Fruit fly (Drosophila melanogaster) whole organism, embryonic: ENCODE results near the gene UbcE2H.

Experiments used
- CG10267 ChIP-seq: fragments of 200-800 bp; sonication (Bioruptor generic); optimal IDR thresholded peaks from 2 replicates; lab custom pipeline; 2018; ENCODE audit warnings: missing biosample characterization, mild to moderate bottlenecking, missing genetic modification characterization, moderate library complexity
- CG10321 ChIP-seq: fragments of 200-800 bp; sonication (Bioruptor generic); IDR thresholded peaks from 2 replicates; pipeline ENCODE4 v1.3.6; 2022; ENCODE audit warnings: missing biosample characterization, missing genetic modification characterization
- CG10654 ChIP-seq: fragments of 200-800 bp; sonication (Bioruptor generic); optimal IDR thresholded peaks from 2 replicates; lab custom pipeline; 2016; ENCODE audit warnings: missing biosample characterization, missing genetic modification characterization
- CG11085 ChIP-seq: fragments of 200-800 bp; sonication (Bioruptor generic); IDR thresholded peaks from 2 replicates; pipeline ENCODE4 v1.3.6; 2022; ENCODE audit warnings: missing biosample characterization, missing genetic modification characterization
- CG11695 ChIP-seq: fragments of 200-800 bp; sonication (Bioruptor generic); IDR thresholded peaks from 3 replicates; pipeline ENCODE4 v1.3.6; 2022; ENCODE audit warnings: missing biosample characterization, missing genetic modification characterization
- CG12236 ChIP-seq: fragments of 200-800 bp; sonication (Bioruptor generic); optimal IDR thresholded peaks from 2 replicates; lab custom pipeline; 2016; ENCODE audit warnings: missing biosample characterization, missing genetic modification characterization
- CG15011 ChIP-seq: fragments of 200-800 bp; sonication (Bioruptor generic); optimal IDR thresholded peaks from 3 replicates; lab custom pipeline; 2018; ENCODE audit warnings: missing biosample characterization, mild to moderate bottlenecking, missing genetic modification characterization
- CG1603 ChIP-seq: fragments of 200-800 bp; sonication (Bioruptor generic); optimal IDR thresholded peaks from 2 replicates; lab custom pipeline; 2019; ENCODE audit warnings: missing biosample characterization, mild to moderate bottlenecking, missing genetic modification characterization, moderate library complexity
- CG16779 ChIP-seq: fragments of 200-800 bp; sonication (Bioruptor generic); IDR thresholded peaks from 2 replicates; pipeline ENCODE4 v1.3.6; 2022; ENCODE audit warnings: missing biosample characterization, missing genetic modification characterization
- CG17186 ChIP-seq: fragments of 200-800 bp; sonication (Bioruptor generic); optimal IDR thresholded peaks from 3 replicates; lab custom pipeline; 2017; ENCODE audit warnings: missing biosample characterization, missing genetic modification reagents, missing genetic modification characterization
- CG17359 ChIP-seq: fragments of 200-800 bp; sonication (Bioruptor generic); optimal IDR thresholded peaks from 3 replicates; lab custom pipeline; 2018; ENCODE audit warnings: missing biosample characterization, mild to moderate bottlenecking, missing genetic modification characterization, moderate library complexity
- CG2202 ChIP-seq: fragments of 200-800 bp; sonication (Bioruptor generic); optimal IDR thresholded peaks from 2 replicates; lab custom pipeline; 2018; ENCODE audit warnings: missing biosample characterization, mild to moderate bottlenecking, missing genetic modification characterization
- CG32772 ChIP-seq: fragments of 200-800 bp; sonication (Bioruptor generic); IDR thresholded peaks from 2 replicates; pipeline ENCODE4 v1.3.6; 2022; ENCODE audit warnings: missing biosample characterization, missing genetic modification characterization
- CG4424 ChIP-seq: fragments of 200-800 bp; sonication (Bioruptor generic); optimal IDR thresholded peaks from 3 replicates; lab custom pipeline; 2016; ENCODE audit warnings: missing biosample characterization, missing genetic modification characterization
- CG6654 ChIP-seq: fragments of 200-800 bp; sonication (Bioruptor generic); optimal IDR thresholded peaks from 2 replicates; lab custom pipeline; 2017; ENCODE audit warnings: missing biosample characterization, mild to moderate bottlenecking, missing genetic modification characterization
- CG6765 ChIP-seq: fragments of 200-800 bp; sonication (Bioruptor generic); optimal IDR thresholded peaks from 3 replicates; lab custom pipeline; 2017; ENCODE audit warnings: missing biosample characterization, mild to moderate bottlenecking, missing genetic modification characterization
- CG7271 ChIP-seq: fragments of 200-800 bp; sonication (Bioruptor generic); optimal IDR thresholded peaks from 2 replicates; lab custom pipeline; 2018; ENCODE audit warnings: missing biosample characterization, mild to moderate bottlenecking, missing genetic modification characterization, moderate library complexity
- CG7372 ChIP-seq: fragments of 200-800 bp; sonication (Bioruptor generic); IDR thresholded peaks from 2 replicates; pipeline ENCODE4 v1.3.6; 2022; ENCODE audit warnings: missing biosample characterization, missing genetic modification characterization
- CG8281 ChIP-seq: fragments of 200-800 bp; sonication (Bioruptor generic); optimal IDR thresholded peaks from 2 replicates; lab custom pipeline; 2018; ENCODE audit warnings: missing biosample characterization, mild to moderate bottlenecking, missing genetic modification characterization, moderate library complexity
- CG8478 ChIP-seq: fragments of >200 bp; optimal IDR thresholded peaks from 2 replicates; lab custom pipeline; 2018
- Deaf1 ChIP-seq: fragments of 200-800 bp; optimal IDR thresholded peaks from 3 replicates; lab custom pipeline; 2019; ENCODE audit warnings: missing biosample characterization, mild to moderate bottlenecking, missing genetic modification characterization, moderate library complexity
- Dip2 ChIP-seq: fragments of 200-800 bp; sonication (Bioruptor generic); IDR thresholded peaks from 2 replicates; pipeline ENCODE4 v1.3.6; 2022; ENCODE audit warnings: missing biosample characterization, missing genetic modification characterization
- Dip3 ChIP-seq: fragments of 200-800 bp; sonication (Bioruptor generic); optimal IDR thresholded peaks from 3 replicates; lab custom pipeline; 2016; ENCODE audit warnings: missing biosample characterization, missing genetic modification characterization
- Dp ChIP-seq: fragments of 200-800 bp; sonication (Bioruptor generic); optimal IDR thresholded peaks from 2 replicates; lab custom pipeline; 2018; ENCODE audit warnings: missing biosample characterization, mild to moderate bottlenecking, missing genetic modification characterization, moderate library complexity
- E2f1 ChIP-seq: fragments of 200-800 bp; sonication (Bioruptor generic); IDR thresholded peaks from 2 replicates; pipeline ENCODE4 v1.3.6; 2022; ENCODE audit warnings: missing biosample characterization, missing genetic modification characterization
- H2.0 ChIP-seq: fragments of 200-800 bp; sonication (Bioruptor generic); IDR thresholded peaks from 2 replicates; pipeline ENCODE4 v1.3.6; 2022; ENCODE audit warnings: missing biosample characterization, missing genetic modification characterization
- HLH4C ChIP-seq: fragments of 200-800 bp; sonication (Bioruptor generic); IDR thresholded peaks from 3 replicates; pipeline ENCODE4 v1.3.6; 2022; ENCODE audit warnings: missing biosample characterization, missing genetic modification characterization; ENCODE audit not compliant: partially characterized antibody
- HLH54F ChIP-seq: fragments of 200-800 bp; sonication (Bioruptor generic); optimal IDR thresholded peaks from 3 replicates; lab custom pipeline; 2016; ENCODE audit warnings: missing biosample characterization, missing genetic modification characterization
- Hmx ChIP-seq: fragments of 200-800 bp; sonication (Bioruptor generic); optimal IDR thresholded peaks from 2 replicates; lab custom pipeline; 2016; ENCODE audit warnings: missing biosample characterization, missing genetic modification characterization
- Jarid2 ChIP-seq: fragments of 200-800 bp; sonication (Bioruptor generic); optimal IDR thresholded peaks from 3 replicates; lab custom pipeline; 2017; ENCODE audit warnings: mild to moderate bottlenecking, missing biosample characterization, missing genetic modification reagents, missing genetic modification characterization
- NC2α ChIP-seq: fragments of 200-800 bp; sonication (Bioruptor generic); optimal IDR thresholded peaks from 2 replicates; lab custom pipeline; 2016; ENCODE audit warnings: missing biosample characterization, missing genetic modification characterization
- Nf-YB ChIP-seq: fragments of 200-800 bp; sonication (Bioruptor generic); optimal IDR thresholded peaks from 3 replicates; lab custom pipeline; 2019; ENCODE audit warnings: missing biosample characterization, mild to moderate bottlenecking, missing genetic modification characterization, moderate library complexity
- ase ChIP-seq: fragments of 200-800 bp; sonication (Bioruptor generic); IDR thresholded peaks from 3 replicates; pipeline ENCODE4 v1.3.6; 2022; ENCODE audit warnings: missing biosample characterization, missing genetic modification characterization
- chn ChIP-seq: fragments of 200-800 bp; sonication (Bioruptor generic); optimal IDR thresholded peaks from 2 replicates; lab custom pipeline; 2016; ENCODE audit warnings: missing biosample characterization, missing genetic modification characterization
- dan ChIP-seq: fragments of 200-800 bp; sonication (Bioruptor generic); IDR thresholded peaks from 2 replicates; pipeline ENCODE4 v1.3.6; 2022; ENCODE audit warnings: missing biosample characterization, missing genetic modification characterization
- dimm ChIP-seq: fragments of 200-800 bp; sonication (Bioruptor generic); IDR thresholded peaks from 2 replicates; pipeline ENCODE4 v1.3.6; 2022; ENCODE audit warnings: missing biosample characterization, missing genetic modification characterization
- ftz-f1 ChIP-seq: fragments of 200-800 bp; sonication (Bioruptor generic); optimal IDR thresholded peaks from 2 replicates; lab custom pipeline; 2016; ENCODE audit warnings: missing biosample characterization, missing genetic modification characterization
- gfzf ChIP-seq: fragments of 200-800 bp; sonication (Bioruptor generic); optimal IDR thresholded peaks from 2 replicates; lab custom pipeline; 2016; ENCODE audit warnings: missing biosample characterization, mild to moderate bottlenecking, missing genetic modification characterization, moderate library complexity
- h ChIP-seq: fragments of >200 bp; optimal IDR thresholded peaks from 2 replicates; lab custom pipeline; 2017
- hkb ChIP-seq, 2 experiments: fragments of 200-800 bp in 1 of 2; fragments of >200 bp in 1 of 2; sonication (Bioruptor generic) in 1 of 2; IDR thresholded peaks in 1 of 2; optimal IDR thresholded peaks in 1 of 2; 2 replicates each; pipeline versions ENCODE4 v1.3.6 to Lab custom; 2017 to 2022; ENCODE audit warnings: missing biosample characterization in 1 of 2, missing genetic modification characterization in 1 of 2
- inv ChIP-seq: fragments of 200-800 bp; sonication (Bioruptor generic); IDR thresholded peaks from 2 replicates; pipeline ENCODE4 v1.3.6; 2022; ENCODE audit warnings: missing biosample characterization, missing genetic modification characterization; ENCODE audit not compliant: partially characterized antibody
- jing ChIP-seq: fragments of 200-800 bp; sonication (Bioruptor generic); optimal IDR thresholded peaks from 2 replicates; lab custom pipeline; 2018; ENCODE audit warnings: missing biosample characterization, mild to moderate bottlenecking, missing genetic modification characterization
- lola ChIP-seq, 3 experiments: fragments of >200 bp in 2 of 3; fragments of 200-800 bp in 1 of 3; sonication (Bioruptor generic) in 1 of 3; optimal IDR thresholded peaks; 2 replicates each; lab custom pipeline; 2017 to 2019; ENCODE audit warnings: missing biosample characterization in 3 of 3, missing genetic modification characterization in 3 of 3, mild to moderate bottlenecking in 1 of 3, moderate library complexity in 1 of 3
- mam ChIP-seq: fragments of 200-800 bp; sonication (Bioruptor generic); optimal IDR thresholded peaks from 3 replicates; lab custom pipeline; 2016; ENCODE audit warnings: missing biosample characterization, missing genetic modification characterization
- onecut ChIP-seq: fragments of 200-800 bp; sonication (Bioruptor generic); IDR thresholded peaks from 2 replicates; pipeline ENCODE4 v1.3.6; 2022; ENCODE audit warnings: missing biosample characterization, missing genetic modification characterization
- pho ChIP-seq: fragments of 200-800 bp; sonication (Bioruptor generic); optimal IDR thresholded peaks from 2 replicates; lab custom pipeline; 2016; ENCODE audit warnings: missing biosample characterization, missing genetic modification characterization
- slp2 ChIP-seq: fragments of 200-800 bp; sonication (Bioruptor generic); optimal IDR thresholded peaks from 2 replicates; lab custom pipeline; 2016; ENCODE audit warnings: missing biosample characterization, missing genetic modification characterization
- unpg ChIP-seq: fragments of 200-800 bp; sonication (Bioruptor generic); optimal IDR thresholded peaks from 3 replicates; lab custom pipeline; 2018; ENCODE audit warnings: missing biosample characterization, mild to moderate bottlenecking, missing genetic modification characterization, moderate library complexity
- vfl ChIP-seq: fragments of 200-800 bp; sonication (Bioruptor generic); optimal IDR thresholded peaks from 2 replicates; lab custom pipeline; 2016; ENCODE audit warnings: missing biosample characterization, missing genetic modification characterization
- wor ChIP-seq: fragments of 200-800 bp; sonication (Bioruptor generic); IDR thresholded peaks from 2 replicates; pipeline ENCODE4 v1.3.6; 2022; ENCODE audit warnings: missing biosample characterization, missing genetic modification characterization

The UbcE2H gene

DNA sequence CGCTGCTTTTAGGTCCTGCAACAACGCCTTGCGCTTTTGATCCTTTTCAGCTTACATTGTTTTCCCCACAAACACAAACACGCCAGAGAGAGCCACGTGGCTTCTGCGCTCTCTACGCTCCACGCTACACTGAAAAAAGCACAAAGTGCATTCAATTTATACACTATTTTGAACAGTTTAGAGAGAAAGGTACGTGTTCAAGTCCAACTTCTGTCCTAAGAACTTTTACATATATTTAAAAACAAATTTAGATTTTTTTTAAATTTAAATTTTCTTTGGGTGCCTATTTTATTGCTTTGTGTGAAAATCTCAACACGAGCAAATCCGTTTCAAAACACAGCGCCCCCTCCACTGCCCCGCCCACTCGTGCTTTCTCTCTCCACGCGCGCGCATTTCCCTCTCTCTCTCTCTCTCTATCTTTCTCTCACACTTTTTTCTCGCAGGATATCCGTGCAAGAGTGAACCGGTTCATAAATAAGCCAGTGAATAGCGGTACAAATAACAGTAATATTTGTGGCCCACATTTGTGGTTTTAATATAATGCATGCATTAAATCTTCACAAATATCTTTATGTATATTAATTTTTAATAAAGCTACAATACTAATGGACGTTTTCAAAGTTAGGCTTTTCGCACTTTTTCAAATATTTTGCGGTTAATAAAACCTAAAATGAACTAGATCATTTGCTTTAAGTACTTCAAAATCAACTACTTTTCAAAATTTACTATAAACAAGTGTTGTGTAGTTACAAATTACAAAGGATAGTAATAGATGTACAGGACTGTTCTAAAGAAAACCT is 6.4 kb upstream of the UbcE2H start (continued):
- peak; percentile 51 for TF ChIP-seq CG1603 (tag; lab: Kevin White, UChicago)
- peak; percentile 76 for TF ChIP-seq wor (GFP tag; lab: Robert Waterston, UW)
- peak; percentile 21 for TF ChIP-seq CG8281 (tag; lab: Kevin White, UChicago)
- peak; percentile 63 for TF ChIP-seq Nf-YB (GFP tag; lab: Kevin White, UChicago)
- TF ChIP-seq CG6765 (GFP tag; lab: Kevin White, UChicago), result peak; percentile 70
- TF ChIP-seq dan (GFP tag; lab: Robert Waterston, UW), result no peak
- TF ChIP-seq pho (GFP tag; lab: Kevin White, UChicago), result peak; percentile 28
- TF ChIP-seq Dip3 (GFP tag; lab: Kevin White, UChicago), result peak; percentile 42
- TF ChIP-seq Deaf1, result peak; percentile 57
- TF ChIP-seq dimm, result 0 out of 2 replicates have a peak, but pooled peaks have one; percentile 48
- no peak for TF ChIP-seq inv (GFP tag; lab: Robert Waterston, UW)
- TF ChIP-seq CG8478 (lab: Kevin White, UChicago), result no peak
- peak; percentile 82 for TF ChIP-seq H2.0 (GFP tag; lab: Robert Waterston, UW)
- no peak for TF ChIP-seq CG10321 (GFP tag; lab: Robert Waterston, UW)
- no peak for TF ChIP-seq CG12236
- peak; percentile 67 for TF ChIP-seq chn (GFP tag; lab: Kevin White, UChicago)
- peak; percentile 88 for TF ChIP-seq unpg (GFP tag; lab: Kevin White, UChicago)
- TF ChIP-seq h (lab: Kevin White, UChicago), result no peak
- TF ChIP-seq ase (GFP tag; lab: Robert Waterston, UW), result peak; percentile 75
- peak; percentile 87 for TF ChIP-seq CG32772 (GFP tag; lab: Robert Waterston, UW)
- TF ChIP-seq CG15011 (GFP tag; lab: Kevin White, UChicago), result peak; percentile 57
- no peak for TF ChIP-seq CG7271 (tag; lab: Kevin White, UChicago)
- peak; percentile 34; the same call in 1 of the 2 replicates for TF ChIP-seq CG11085 (GFP tag; lab: Robert Waterston, UW)
- peak; percentile 41 for TF ChIP-seq Jarid2
- no peak for TF ChIP-seq CG16779 (GFP tag; lab: Robert Waterston, UW)
- TF ChIP-seq CG2202 (tag; lab: Kevin White, UChicago), result peak; percentile 60
- peak; percentile 81 for TF ChIP-seq CG4424 (GFP tag; lab: Kevin White, UChicago)
- TF ChIP-seq CG17359 (tag; lab: Kevin White, UChicago), result peak; percentile 90
- TF ChIP-seq vfl (GFP tag; lab: Kevin White, UChicago), result peak; percentile 61
- TF ChIP-seq ftz-f1 (GFP tag; lab: Kevin White, UChicago), result no peak
- peak; percentile 80 for TF ChIP-seq CG7372 (GFP tag; lab: Robert Waterston, UW)
- TF ChIP-seq CG10654 (GFP tag; lab: Kevin White, UChicago), result peak; percentile 65
- TF ChIP-seq CG17186 (GFP tag; lab: Kevin White, UChicago), result peak; percentile 40
- peak; percentile 85 for TF ChIP-seq CG11695 (GFP tag; lab: Robert Waterston, UW)
- no peak for TF ChIP-seq Dp (GFP tag; lab: Kevin White, UChicago)
- peak; percentile 26 for TF ChIP-seq slp2
- TF ChIP-seq onecut (GFP tag; lab: Robert Waterston, UW), result peak; percentile 69
- no peak for TF ChIP-seq Hmx (GFP tag; lab: Kevin White, UChicago)
- TF ChIP-seq jing, result peak; percentile 20
- TF ChIP-seq lola (GFP tag; optimal IDR thresholded peaks at IDR 0.05; lab: Kevin White, UChicago), result peak in 1 of 3 experiments; percentile 64
- peak; percentile 62 for TF ChIP-seq CG6654 (GFP tag; lab: Kevin White, UChicago)
- TF ChIP-seq CG10267 (tag; lab: Kevin White, UChicago), result peak; percentile 74
- no peak for TF ChIP-seq hkb (optimal IDR thresholded peaks at IDR 0.05; lab: Kevin White, UChicago)
- peak; percentile 94 for TF ChIP-seq hkb (GFP tag; IDR thresholded peaks at IDR 0.05; lab: Robert Waterston, UW)
- peak; percentile 85 for TF ChIP-seq E2f1 (GFP tag; lab: Robert Waterston, UW)
- no peak for TF ChIP-seq HLH4C
- TF ChIP-seq mam (GFP tag; lab: Kevin White, UChicago), result peak; percentile 70
- TF ChIP-seq HLH54F (GFP tag; lab: Kevin White, UChicago), result peak; percentile 49
- TF ChIP-seq Dip2, result no peak
- TF ChIP-seq gfzf (GFP tag; lab: Kevin White, UChicago), result no peak
- TF ChIP-seq NC2α (GFP tag; lab: Kevin White, UChicago), result peak; percentile 11
